Fruit fly (Drosophila melanogaster) S2 (cell line): ENCODE results near the gene CG42869.

Experiments used
- CG8478 ChIP-seq: fragments of >200 bp; optimal IDR thresholded peaks from 2 replicates; lab custom pipeline; 2018
- CTCF ChIP-seq, 2 experiments: fragments of >200 bp; optimal IDR thresholded peaks; 2 replicates each; lab custom pipeline; 2018

- no peak for TF ChIP-seq CG8478
- TF ChIP-seq CTCF (optimal IDR thresholded peaks at IDR 0.05; lab: Kevin White, UChicago): no peak
Observed at dm6 chr3R:21693110-21693672, 43.5 kb downstream of the CG42869 start.
